Worm (Caenorhabditis elegans) whole organism, L2 larva: ENCODE results near the gene nhr-1.
A peak's percentile ranks its signal among the peaks of the same experiment; 100 is the strongest.
"Not testable (repeated sequence)": the region's sequence is repeated elsewhere in the genome, so short reads cannot be mapped to it uniquely, and the experiment has no call there.

Experiments used
- C34F6.9 ChIP-seq: fragments of 150-350 bp; optimal IDR thresholded peaks from 2 replicates; lab custom pipeline; 2014; ENCODE audit warnings: missing biosample characterization, missing genetic modification characterization
- F13H6.1 ChIP-seq: sonication (generic microtip); optimal IDR thresholded peaks from 2 replicates; lab custom pipeline; 2016; ENCODE audit warnings: missing genetic modification characterization, missing compliant biosample characterization
- R02D3.7 ChIP-seq: fragments of 150-350 bp; optimal IDR thresholded peaks from 2 replicates; lab custom pipeline; 2014; ENCODE audit warnings: missing biosample characterization, missing genetic modification characterization
- ZK546.5 ChIP-seq: sonication (generic microtip); optimal IDR thresholded peaks from 2 replicates; lab custom pipeline; 2017; ENCODE audit warnings: missing biosample characterization, missing genetic modification characterization
- alr-1 ChIP-seq: fragments of 150-350 bp; optimal IDR thresholded peaks from 2 replicates; lab custom pipeline; 2014; ENCODE audit warnings: missing biosample characterization, missing genetic modification characterization
- ama-1 ChIP-seq: fragments of 150-350 bp; optimal IDR thresholded peaks from 2 replicates; lab custom pipeline; 2018; ENCODE audit warnings: inconsistent platforms
- blmp-1 ChIP-seq: sonication (generic microtip); optimal IDR thresholded peaks from 2 replicates; lab custom pipeline; 2017; ENCODE audit warnings: missing genetic modification characterization, mild to moderate bottlenecking, missing compliant biosample characterization, antibody characterized with exemption, moderate library complexity; ENCODE audit not compliant: insufficient read depth
- ceh-82 ChIP-seq: fragments of 150-350 bp; optimal IDR thresholded peaks from 2 replicates; lab custom pipeline; 2014; ENCODE audit warnings: missing biosample characterization, missing genetic modification characterization
- crh-2 ChIP-seq: sonication (generic microtip); optimal IDR thresholded peaks from 2 replicates; lab custom pipeline; 2017; ENCODE audit warnings: missing biosample characterization, missing genetic modification characterization
- dmd-4 ChIP-seq: sonication (generic microtip); optimal IDR thresholded peaks from 2 replicates; lab custom pipeline; 2017; ENCODE audit warnings: missing biosample characterization, missing genetic modification characterization
- egl-27 ChIP-seq: sonication (generic microtip); optimal IDR thresholded peaks from 3 replicates; lab custom pipeline; 2017; ENCODE audit warnings: missing biosample characterization, missing genetic modification reagents, missing genetic modification characterization
- elt-1 ChIP-seq: fragments of 150-350 bp; optimal IDR thresholded peaks from 2 replicates; lab custom pipeline; 2014; ENCODE audit warnings: missing biosample characterization, missing genetic modification characterization
- fos-1 ChIP-seq: fragments of 150-350 bp; optimal IDR thresholded peaks from 2 replicates; lab custom pipeline; 2014; ENCODE audit warnings: missing biosample characterization, missing genetic modification characterization
- gmeb-1 ChIP-seq: fragments of 150-350 bp; optimal IDR thresholded peaks from 2 replicates; lab custom pipeline; 2014; ENCODE audit warnings: missing biosample characterization, missing genetic modification characterization
- lin-11 ChIP-seq: fragments of 150-350 bp; sonication (generic microtip); optimal IDR thresholded peaks from 2 replicates; lab custom pipeline; 2014; ENCODE audit warnings: missing biosample characterization, missing genetic modification characterization, inconsistent platforms, mixed read lengths
- lsy-2 ChIP-seq, 2 experiments: fragments of 150-350 bp in 1 of 2; sonication (generic microtip) in 1 of 2; optimal IDR thresholded peaks; 2 replicates each; lab custom pipeline; 2014 to 2017; ENCODE audit warnings: missing biosample characterization in 2 of 2, missing genetic modification characterization in 2 of 2
- mbf-1 ChIP-seq: sonication (generic microtip); optimal IDR thresholded peaks from 2 replicates; lab custom pipeline; 2017; ENCODE audit warnings: missing biosample characterization, missing genetic modification characterization
- nhr-10 ChIP-seq: sonication (generic microtip); optimal IDR thresholded peaks from 2 replicates; lab custom pipeline; 2017; ENCODE audit warnings: missing biosample characterization, missing genetic modification characterization
- nhr-11 ChIP-seq: fragments of 150-350 bp; optimal IDR thresholded peaks from 2 replicates; lab custom pipeline; 2014; ENCODE audit warnings: missing biosample characterization, missing genetic modification characterization
- nhr-12 ChIP-seq: fragments of 150-350 bp; optimal IDR thresholded peaks from 2 replicates; lab custom pipeline; 2014; ENCODE audit warnings: missing biosample characterization, missing genetic modification characterization
- nhr-129 ChIP-seq: fragments of 150-350 bp; optimal IDR thresholded peaks from 2 replicates; lab custom pipeline; 2014; ENCODE audit warnings: missing biosample characterization, missing genetic modification characterization
- nhr-21 ChIP-seq: fragments of 150-350 bp; optimal IDR thresholded peaks from 2 replicates; lab custom pipeline; 2014; ENCODE audit warnings: missing biosample characterization, missing genetic modification characterization
- nhr-23 ChIP-seq: fragments of 150-350 bp; optimal IDR thresholded peaks from 2 replicates; lab custom pipeline; 2014; ENCODE audit warnings: missing biosample characterization, missing genetic modification reagents, missing genetic modification characterization
- nhr-237 ChIP-seq: fragments of 150-350 bp; optimal IDR thresholded peaks from 2 replicates; lab custom pipeline; 2014; ENCODE audit warnings: missing biosample characterization, missing genetic modification characterization
- nhr-25 ChIP-seq: fragments of 150-350 bp; sonication (generic microtip); optimal IDR thresholded peaks from 3 replicates; lab custom pipeline; 2014; ENCODE audit warnings: missing biosample characterization, missing genetic modification characterization
- nhr-6 ChIP-seq: fragments of 150-350 bp; optimal IDR thresholded peaks from 2 replicates; lab custom pipeline; 2014; ENCODE audit warnings: missing biosample characterization, missing genetic modification characterization
- peb-1 ChIP-seq: fragments of 150-350 bp; optimal IDR thresholded peaks from 2 replicates; lab custom pipeline; 2014; ENCODE audit warnings: missing biosample characterization, missing genetic modification characterization
- sem-4 ChIP-seq: fragments of 150-350 bp; optimal IDR thresholded peaks from 2 replicates; lab custom pipeline; 2014; ENCODE audit warnings: missing biosample characterization, missing genetic modification reagents, missing genetic modification characterization
- sma-9 ChIP-seq, 2 experiments: fragments of 150-350 bp in 1 of 2; sonication (generic microtip) in 1 of 2; optimal IDR thresholded peaks; 2 replicates each; lab custom pipeline; 2014 to 2016; ENCODE audit warnings: missing genetic modification characterization in 2 of 2, mild to moderate bottlenecking in 1 of 2, missing biosample characterization in 1 of 2, missing compliant biosample characterization in 1 of 2, missing genetic modification reagents in 1 of 2, moderate library complexity in 1 of 2
- snpc-4 ChIP-seq: fragments of 150-350 bp; optimal IDR thresholded peaks from 2 replicates; lab custom pipeline; 2014; ENCODE audit warnings: missing biosample characterization, missing genetic modification characterization
- unc-55 ChIP-seq: fragments of 150-350 bp; sonication (generic microtip); optimal IDR thresholded peaks from 3 replicates; lab custom pipeline; 2014; ENCODE audit warnings: missing biosample characterization, missing genetic modification reagents, missing genetic modification characterization
- zag-1 ChIP-seq: fragments of 150-350 bp; optimal IDR thresholded peaks from 2 replicates; lab custom pipeline; 2014; ENCODE audit warnings: missing biosample characterization, missing genetic modification characterization
- ztf-1 ChIP-seq: fragments of 200-800 bp; sonication (Bioruptor generic); conservative IDR thresholded peaks from 2 replicates; pipeline ENCODE4 v1.3.6; 2022; ENCODE audit warnings: missing genetic modification characterization, missing compliant biosample characterization
- ztf-4 ChIP-seq: fragments of 150-350 bp; optimal IDR thresholded peaks from 2 replicates; lab custom pipeline; 2014; ENCODE audit warnings: missing biosample characterization, missing genetic modification characterization

nhr-1 gene

DNA sequence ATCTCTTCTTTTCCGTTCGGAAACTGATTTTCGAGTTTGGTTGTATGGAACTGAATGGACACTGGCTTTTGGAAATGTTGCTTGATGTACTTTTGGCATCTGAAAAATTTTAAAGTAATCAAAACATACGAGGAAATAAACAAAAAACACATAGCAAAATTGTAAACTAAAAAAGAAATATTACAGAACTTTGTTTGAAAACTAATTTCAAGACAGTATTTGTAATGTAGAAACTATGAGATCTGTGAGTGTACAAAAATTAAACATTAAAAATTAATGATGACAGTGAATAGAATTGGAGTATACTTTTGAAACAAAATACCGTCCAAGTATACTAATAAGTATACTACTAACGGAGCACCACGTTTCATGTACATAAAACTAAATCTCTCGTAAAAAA is 34.7 kb downstream of the nhr-1 start, which contains the start of gene hlh-29:
hlh-29 (minus strand) TSS at position 101 of the 400 bp plus-strand sequence.
- not testable (repeated sequence) for TF ChIP-seq ceh-82 (tag; lab: Kevin White, UChicago); mbf-1; nhr-25 (tag; lab: Kevin White, UChicago)

- not testable (repeated sequence) for TF ChIP-seq fos-1, nhr-11, egl-27 (tag; lab: Kevin White, UChicago)
Observed at ce11 chrX:17550755-17551154, 36.9 kb downstream of the nhr-1 start, which contains the start of gene hlh-28. TSS of gene hlh-28 (plus strand) at chrX:17551055.

DNA sequence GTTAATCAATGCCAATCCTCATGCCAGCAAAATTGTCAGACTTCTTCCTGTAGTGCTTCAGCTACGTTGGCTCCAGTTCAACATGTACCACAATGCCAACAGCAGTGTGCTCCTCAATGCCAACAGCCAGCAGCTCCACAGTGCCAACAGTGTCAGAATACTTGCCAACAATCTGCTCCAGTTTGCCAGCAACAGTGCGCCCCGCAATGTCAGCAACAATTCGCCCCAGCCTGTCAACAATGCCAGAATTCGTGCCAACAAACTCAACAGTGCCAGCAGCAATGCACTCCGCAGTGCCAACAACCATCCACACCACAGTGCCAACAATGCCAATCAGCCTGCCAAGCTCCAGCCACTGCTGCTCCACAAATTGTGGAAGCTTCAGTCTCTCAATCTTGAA is 39.9 kb downstream of the nhr-1 start:
- TF ChIP-seq egl-27 (tag; lab: Kevin White, UChicago) (no peak), lsy-2 (tag; optimal IDR thresholded peaks at IDR 0.05; lab: Kevin White, UChicago) (no peak), nhr-23 (tag; lab: Kevin White, UChicago) (no peak), ztf-1 (GFP tag; lab: Robert Waterston, UW) (no peak), sma-9 (GFP tag; optimal IDR thresholded peaks at IDR 0.05; lab: Kevin White, UChicago) (no peak), sma-9 (tag; optimal IDR thresholded peaks at IDR 0.05; lab: Kevin White, UChicago) (no peak), zag-1 (tag; lab: Kevin White, UChicago) (no peak), snpc-4 (tag; lab: Kevin White, UChicago) (no peak), nhr-6 (no peak), crh-2 (tag; lab: Kevin White, UChicago) (no peak), fos-1 (tag; lab: Kevin White, UChicago) (no peak), C34F6.9 (no peak), alr-1 (no peak), unc-55 (GFP tag; lab: Kevin White, UChicago) (no peak), peb-1 (tag; lab: Kevin White, UChicago) (no peak), nhr-21 (tag; lab: Kevin White, UChicago) (no peak), ztf-4 (tag; lab: Kevin White, UChicago) (no peak), nhr-129 (tag; lab: Kevin White, UChicago) (no peak), R02D3.7 (no peak)

- no peak for TF ChIP-seq nhr-12
- no peak for TF ChIP-seq elt-1 (tag; lab: Kevin White, UChicago)
- TF ChIP-seq ZK546.5, result no peak
- peak; percentile 51 for TF ChIP-seq sem-4 (tag; lab: Kevin White, UChicago)
Observed at ce11 chrX:17562195-17562594, 48.3 kb downstream of the nhr-1 start.

ce11 chrX:17563411-17563810 is 49.5 kb downstream of the nhr-1 start, which contains the start of gene F31A3.5:
TSS of gene F31A3.5 (minus strand) at chrX:17563610.
- TF ChIP-seq ztf-4 (tag; lab: Kevin White, UChicago) (no peak), nhr-21 (tag; lab: Kevin White, UChicago) (no peak), ama-1 (no peak), lin-11 (tag; lab: Kevin White, UChicago) (no peak), sem-4 (tag; lab: Kevin White, UChicago) (no peak), egl-27 (tag; lab: Kevin White, UChicago) (no peak), fos-1 (tag; lab: Kevin White, UChicago) (no peak), gmeb-1 (tag; lab: Kevin White, UChicago) (no peak)

DNA sequence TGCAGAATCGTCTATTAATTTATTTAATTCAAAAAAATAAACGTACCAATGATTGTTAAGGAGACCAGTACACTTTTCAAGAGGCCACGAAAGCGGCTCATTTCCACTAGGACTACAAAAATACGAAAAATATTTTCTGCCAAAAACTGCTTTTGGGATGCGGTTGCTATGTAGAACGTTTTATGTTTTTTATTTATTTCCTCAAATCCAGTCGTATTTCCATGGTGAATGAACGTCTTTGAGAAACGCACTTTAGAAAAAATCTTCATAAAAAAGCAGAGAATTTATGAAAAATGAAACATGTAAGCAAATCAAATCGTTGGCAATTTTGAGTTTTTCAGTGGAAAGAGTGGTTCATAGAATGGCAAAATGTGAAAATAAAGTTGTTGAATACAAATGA is 53.5 kb downstream of the nhr-1 start, which contains the start of gene F39B3.7:
F39B3.7 (minus strand) TSS at position 101 of the 400 bp plus-strand sequence.
- no peak for TF ChIP-seq blmp-1 (tag; lab: Kevin White, UChicago)
- TF ChIP-seq R02D3.7, result no peak
- TF ChIP-seq ama-1, result no peak
- TF ChIP-seq F13H6.1 (tag; lab: Kevin White, UChicago), result no peak
- TF ChIP-seq nhr-237, result no peak
- no peak for TF ChIP-seq nhr-10 (tag; lab: Kevin White, UChicago)
- TF ChIP-seq dmd-4, result no peak
